Worm (Caenorhabditis elegans) whole organism, mixed stage, embryonic: ENCODE data around the gene clec-58.

Experiments
- blmp-1 ChIP-seq: fragments of 150-350 bp; optimal IDR thresholded peaks from 2 replicates; lab custom pipeline; 2014; ENCODE audit warnings: missing biosample characterization, missing genetic modification characterization
- cnd-1 ChIP-seq: fragments of 200-800 bp; sonication (Bioruptor generic); optimal IDR thresholded peaks from 2 replicates; lab custom pipeline; 2018; ENCODE audit warnings: mild to moderate bottlenecking, missing genetic modification characterization, missing compliant biosample characterization
- nhr-12 ChIP-seq: fragments of 150-350 bp; optimal IDR thresholded peaks from 2 replicates; lab custom pipeline; 2014; ENCODE audit warnings: missing biosample characterization, missing genetic modification characterization
- snpc-4 ChIP-seq: fragments of 150-350 bp; optimal IDR thresholded peaks from 2 replicates; lab custom pipeline; 2014; ENCODE audit warnings: missing biosample characterization, missing genetic modification characterization

DNA sequence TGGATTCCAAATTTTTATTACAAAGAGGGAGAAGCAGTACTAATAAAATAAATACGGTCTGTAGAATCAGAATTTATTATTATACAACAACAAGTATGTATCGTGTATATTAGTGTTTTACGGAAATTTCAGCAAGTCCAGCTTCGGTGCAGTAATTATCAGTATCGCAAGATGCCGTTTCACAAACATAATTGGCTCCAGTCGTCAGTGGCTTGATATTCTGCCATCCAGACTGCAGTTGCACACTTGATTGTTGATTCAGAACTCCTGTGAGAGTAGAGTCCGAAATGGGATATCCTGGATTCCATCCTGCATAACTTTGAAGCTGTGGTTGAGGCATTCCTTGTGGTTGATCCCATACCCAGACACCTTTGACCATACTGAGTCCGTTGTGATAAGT lies 4.1 kb upstream of the clec-58 start:
- TF ChIP-seq nhr-12 (no peak), snpc-4 (tag; lab: Kevin White, UChicago) (no peak), blmp-1 (no peak), cnd-1 (no peak)
